Fruit fly (Drosophila melanogaster) whole organism, embryonic: ENCODE data around the gene CG8563.

ENCODE experiments used
- Bdp1 ChIP-seq: fragments of 200-800 bp; sonication (Bioruptor generic); optimal IDR thresholded peaks from 3 replicates; lab custom pipeline; 2016; ENCODE audit warnings: missing biosample characterization, missing genetic modification characterization
- CG10431 ChIP-seq: fragments of 200-800 bp; sonication (Bioruptor generic); optimal IDR thresholded peaks from 3 replicates; lab custom pipeline; 2018; ENCODE audit warnings: missing biosample characterization, mild to moderate bottlenecking, missing genetic modification characterization
- CG12299 ChIP-seq: fragments of 200-800 bp; sonication (Bioruptor generic); optimal IDR thresholded peaks from 2 replicates; lab custom pipeline; 2018; ENCODE audit warnings: missing biosample characterization, mild to moderate bottlenecking, missing genetic modification characterization
- CG14441 ChIP-seq: fragments of 200-800 bp; sonication (Bioruptor generic); IDR thresholded peaks from 2 replicates; pipeline ENCODE4 v1.3.6; 2022; ENCODE audit warnings: missing biosample characterization, missing genetic modification characterization
- CG14710 ChIP-seq: fragments of 200-800 bp; sonication (Bioruptor generic); optimal IDR thresholded peaks from 3 replicates; lab custom pipeline; 2019; ENCODE audit warnings: missing biosample characterization, mild to moderate bottlenecking, missing genetic modification characterization, moderate library complexity
- CG14860 ChIP-seq: fragments of 200-800 bp; sonication (Bioruptor generic); IDR thresholded peaks from 3 replicates; pipeline ENCODE4 v1.3.6; 2022; ENCODE audit warnings: missing biosample characterization, missing genetic modification characterization; ENCODE audit not compliant: partially characterized antibody
- CG14965 ChIP-seq: fragments of 200-800 bp; sonication (Bioruptor generic); optimal IDR thresholded peaks from 2 replicates; lab custom pipeline; 2016; ENCODE audit warnings: missing biosample characterization, missing genetic modification characterization, borderline replicate concordance
- CG1602 ChIP-seq: fragments of 200-800 bp; sonication (Bioruptor generic); optimal IDR thresholded peaks from 3 replicates; lab custom pipeline; 2016; ENCODE audit warnings: missing biosample characterization, missing genetic modification characterization
- CG16815 ChIP-seq: fragments of 200-800 bp; sonication (Bioruptor generic); optimal IDR thresholded peaks from 3 replicates; lab custom pipeline; 2017; ENCODE audit warnings: missing biosample characterization, mild to moderate bottlenecking, missing genetic modification characterization
- CG18599 ChIP-seq: fragments of 200-800 bp; sonication (Bioruptor generic); optimal IDR thresholded peaks from 3 replicates; lab custom pipeline; 2017; ENCODE audit warnings: missing biosample characterization, missing genetic modification characterization, mild to moderate bottlenecking, moderate library complexity, missing genetic modification reagents
- CG2889 ChIP-seq: fragments of 200-800 bp; sonication (Bioruptor generic); IDR thresholded peaks from 3 replicates; pipeline ENCODE4 v1.3.6; 2022; ENCODE audit warnings: missing biosample characterization, missing genetic modification characterization
- CG3407 ChIP-seq: fragments of 200-800 bp; sonication (Bioruptor generic); optimal IDR thresholded peaks from 2 replicates; lab custom pipeline; 2018; ENCODE audit warnings: missing biosample characterization, mild to moderate bottlenecking, missing genetic modification characterization
- CG3847 ChIP-seq: fragments of 200-800 bp; sonication (Bioruptor generic); IDR thresholded peaks from 2 replicates; pipeline ENCODE4 v1.3.6; 2022; ENCODE audit warnings: missing biosample characterization, missing genetic modification characterization
- CG4854 ChIP-seq: fragments of 200-800 bp; sonication (Bioruptor generic); optimal IDR thresholded peaks from 2 replicates; lab custom pipeline; 2016; ENCODE audit warnings: missing biosample characterization, missing genetic modification characterization, inconsistent platforms
- CG6175 ChIP-seq: fragments of 200-800 bp; sonication (Bioruptor generic); IDR thresholded peaks from 3 replicates; pipeline ENCODE4 v1.3.6; 2022; ENCODE audit warnings: missing biosample characterization, missing genetic modification characterization
- CG6254 ChIP-seq: fragments of 200-800 bp; sonication (Bioruptor generic); optimal IDR thresholded peaks from 3 replicates; lab custom pipeline; 2017; ENCODE audit warnings: mild to moderate bottlenecking, missing biosample characterization, missing genetic modification reagents, missing genetic modification characterization
- CG8944 ChIP-seq: fragments of 200-800 bp; sonication (Bioruptor generic); optimal IDR thresholded peaks from 3 replicates; lab custom pipeline; 2016; ENCODE audit warnings: missing biosample characterization, missing genetic modification characterization
- CHES-1-like ChIP-seq: fragments of 200-800 bp; sonication (Bioruptor generic); optimal IDR thresholded peaks from 2 replicates; lab custom pipeline; 2016; ENCODE audit warnings: missing biosample characterization, missing genetic modification characterization
- D ChIP-seq, 2 experiments: fragments of 200-800 bp in 1 of 2; fragments of >200 bp in 1 of 2; sonication (Bioruptor generic) in 1 of 2; optimal IDR thresholded peaks; 2 replicates in 1 of 2; 3 replicates in 1 of 2; lab custom pipeline; 2017; ENCODE audit warnings: mild to moderate bottlenecking in 1 of 2, missing biosample characterization in 1 of 2, missing genetic modification characterization in 1 of 2, missing genetic modification reagents in 1 of 2
- Dbx ChIP-seq: fragments of 200-800 bp; sonication (Bioruptor generic); IDR thresholded peaks from 3 replicates; pipeline ENCODE4 v1.3.6; 2022; ENCODE audit warnings: missing biosample characterization, missing genetic modification characterization
- Dp ChIP-seq: fragments of 200-800 bp; sonication (Bioruptor generic); optimal IDR thresholded peaks from 2 replicates; lab custom pipeline; 2018; ENCODE audit warnings: missing biosample characterization, mild to moderate bottlenecking, missing genetic modification characterization, moderate library complexity
- HmgZ ChIP-seq: fragments of 200-800 bp; sonication (Bioruptor generic); optimal IDR thresholded peaks from 2 replicates; lab custom pipeline; 2018; ENCODE audit warnings: missing biosample characterization, mild to moderate bottlenecking, missing genetic modification characterization
- Kr ChIP-seq: fragments of 200-800 bp; sonication (Bioruptor generic); optimal IDR thresholded peaks from 2 replicates; lab custom pipeline; 2017; ENCODE audit warnings: missing biosample characterization, mild to moderate bottlenecking, missing genetic modification characterization
- MESR4 ChIP-seq: fragments of 200-800 bp; sonication (Bioruptor generic); optimal IDR thresholded peaks from 2 replicates; lab custom pipeline; 2018; ENCODE audit warnings: missing biosample characterization, mild to moderate bottlenecking, missing genetic modification characterization, moderate library complexity
- Mrtf ChIP-seq: fragments of 200-800 bp; sonication (Bioruptor generic); IDR thresholded peaks from 3 replicates; pipeline ENCODE4 v1.3.6; 2022; ENCODE audit warnings: missing biosample characterization, missing genetic modification characterization
- Scr ChIP-seq: fragments of 200-800 bp; sonication (Bioruptor generic); IDR thresholded peaks from 2 replicates; pipeline ENCODE4 v1.3.6; 2022; ENCODE audit warnings: missing biosample characterization, missing genetic modification characterization; ENCODE audit not compliant: partially characterized antibody
- Sox102F ChIP-seq: fragments of 200-800 bp; sonication (Bioruptor generic); optimal IDR thresholded peaks from 2 replicates; lab custom pipeline; 2018; ENCODE audit warnings: missing biosample characterization, mild to moderate bottlenecking, missing genetic modification characterization, moderate library complexity
- Sry-β ChIP-seq: fragments of 200-800 bp; sonication (Bioruptor generic); optimal IDR thresholded peaks from 2 replicates; lab custom pipeline; 2018; ENCODE audit warnings: missing biosample characterization, mild to moderate bottlenecking, missing genetic modification characterization, moderate library complexity
- Vsx1 ChIP-seq: fragments of 200-800 bp; sonication (Bioruptor generic); optimal IDR thresholded peaks from 2 replicates; lab custom pipeline; 2017; ENCODE audit warnings: missing biosample characterization, mild to moderate bottlenecking, missing genetic modification characterization, missing genetic modification reagents
- amos ChIP-seq: fragments of 200-800 bp; sonication (Bioruptor generic); IDR thresholded peaks from 2 replicates; pipeline ENCODE4 v1.3.6; 2022; ENCODE audit warnings: missing biosample characterization, missing genetic modification characterization; ENCODE audit not compliant: partially characterized antibody
- ap ChIP-seq: fragments of 200-800 bp; sonication (Bioruptor generic); IDR thresholded peaks from 2 replicates; pipeline ENCODE4 v1.3.6; 2022; ENCODE audit warnings: missing biosample characterization, missing genetic modification characterization
- bigmax ChIP-seq: fragments of 200-800 bp; sonication (Bioruptor generic); optimal IDR thresholded peaks from 2 replicates; lab custom pipeline; 2018; ENCODE audit warnings: missing biosample characterization, mild to moderate bottlenecking, missing genetic modification characterization
- corto ChIP-seq: fragments of 200-800 bp; sonication (Bioruptor generic); optimal IDR thresholded peaks from 2 replicates; lab custom pipeline; 2016; ENCODE audit warnings: missing biosample characterization, mild to moderate bottlenecking, missing genetic modification characterization, moderate library complexity
- emc ChIP-seq: fragments of 200-800 bp; sonication (Bioruptor generic); optimal IDR thresholded peaks from 2 replicates; lab custom pipeline; 2016; ENCODE audit warnings: missing biosample characterization, missing genetic modification characterization
- exex ChIP-seq: fragments of 200-800 bp; sonication (Bioruptor generic); optimal IDR thresholded peaks from 4 replicates; lab custom pipeline; 2018; ENCODE audit warnings: missing biosample characterization, mild to moderate bottlenecking, missing genetic modification characterization, moderate library complexity
- fru ChIP-seq: fragments of >200 bp; optimal IDR thresholded peaks from 2 replicates; lab custom pipeline; 2017
- gcm ChIP-seq: fragments of 200-800 bp; sonication (Bioruptor generic); optimal IDR thresholded peaks from 2 replicates; lab custom pipeline; 2019; ENCODE audit warnings: missing biosample characterization, mild to moderate bottlenecking, missing genetic modification characterization, moderate library complexity
- gcm2 ChIP-seq: fragments of 200-800 bp; sonication (Bioruptor generic); optimal IDR thresholded peaks from 2 replicates; lab custom pipeline; 2016; ENCODE audit warnings: missing biosample characterization, missing genetic modification characterization
- grau ChIP-seq: fragments of 200-800 bp; optimal IDR thresholded peaks from 3 replicates; lab custom pipeline; 2019; ENCODE audit warnings: missing biosample characterization, mild to moderate bottlenecking, missing genetic modification characterization, moderate library complexity
- grn ChIP-seq: fragments of 200-800 bp; sonication (Bioruptor generic); optimal IDR thresholded peaks from 3 replicates; lab custom pipeline; 2017; ENCODE audit warnings: missing biosample characterization, missing genetic modification characterization
- inv ChIP-seq: fragments of 200-800 bp; sonication (Bioruptor generic); IDR thresholded peaks from 2 replicates; pipeline ENCODE4 v1.3.6; 2022; ENCODE audit warnings: missing biosample characterization, missing genetic modification characterization; ENCODE audit not compliant: partially characterized antibody
- lbe ChIP-seq: fragments of 200-800 bp; sonication (Bioruptor generic); optimal IDR thresholded peaks from 2 replicates; lab custom pipeline; 2016; ENCODE audit warnings: missing biosample characterization, mild to moderate bottlenecking, missing genetic modification characterization
- nmo ChIP-seq: fragments of 200-800 bp; sonication (Bioruptor generic); optimal IDR thresholded peaks from 2 replicates; lab custom pipeline; 2018; ENCODE audit warnings: missing biosample characterization, mild to moderate bottlenecking, missing genetic modification characterization, moderate library complexity
- pan ChIP-seq, 4 experiments: fragments of >200 bp in 3 of 4; fragments of 200-800 bp in 1 of 4; sonication (Bioruptor generic) in 1 of 4; optimal IDR thresholded peaks in 3 of 4; IDR thresholded peaks in 1 of 4; 2 replicates each; pipeline versions ENCODE4 v1.3.6 to Lab custom; 2017 to 2022; ENCODE audit warnings: missing biosample characterization in 2 of 4, missing genetic modification characterization in 2 of 4, mixed read lengths in 1 of 4
- ro ChIP-seq: fragments of 200-800 bp; sonication (Bioruptor generic); IDR thresholded peaks from 2 replicates; pipeline ENCODE4 v1.3.6; 2022; ENCODE audit warnings: missing biosample characterization, missing genetic modification characterization
- sna ChIP-seq: fragments of 200-800 bp; sonication (Bioruptor generic); IDR thresholded peaks from 2 replicates; pipeline ENCODE4 v1.3.6; 2022; ENCODE audit warnings: missing biosample characterization, missing genetic modification characterization; ENCODE audit not compliant: partially characterized antibody
- so ChIP-seq: fragments of 200-800 bp; sonication (Bioruptor generic); IDR thresholded peaks from 3 replicates; pipeline ENCODE4 v1.3.6; 2022; ENCODE audit warnings: missing biosample characterization, missing genetic modification characterization
- zfh1 ChIP-seq: fragments of 200-800 bp; sonication (Bioruptor generic); IDR thresholded peaks from 3 replicates; pipeline ENCODE4 v1.3.6; 2022; ENCODE audit warnings: missing biosample characterization, missing genetic modification characterization

CG8563 gene

DNA sequence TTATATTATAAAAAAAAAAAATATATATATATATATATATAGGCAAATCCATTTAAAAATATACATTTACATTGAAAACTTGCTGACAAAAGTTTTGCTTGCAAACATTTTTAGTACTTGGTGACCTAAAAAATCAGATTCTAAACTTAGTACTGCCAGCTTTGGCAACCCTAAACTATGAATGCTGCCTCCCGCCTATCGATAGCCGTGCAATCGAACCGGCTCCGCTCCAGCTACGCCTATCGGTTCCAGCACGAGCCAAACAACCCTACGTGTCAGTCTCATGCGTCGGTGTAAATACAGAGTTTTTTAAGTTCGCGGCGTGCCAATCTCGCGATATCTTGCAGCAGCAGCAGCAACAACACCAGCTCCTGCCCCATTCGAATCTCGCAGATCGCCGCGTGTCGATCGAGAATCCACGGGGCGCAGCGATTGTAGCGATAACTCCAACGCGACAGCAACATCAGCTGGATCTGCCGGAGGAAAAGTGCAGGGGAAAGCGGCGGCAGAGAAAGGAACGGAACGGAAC lies 30.2 kb upstream of the CG8563 start, which contains the start of gene Sec63 (continued):
- TF ChIP-seq Scr (GFP tag; lab: Robert Waterston, UW) (peak; percentile 79), MESR4 (GFP tag; lab: Kevin White, UChicago) (peak; percentile 83), CG14710 (tag; lab: Kevin White, UChicago) (no peak), HmgZ (tag; lab: Kevin White, UChicago) (peak; percentile 8), CG16815 (GFP tag; lab: Kevin White, UChicago) (no peak), CG8944 (no peak), inv (GFP tag; lab: Robert Waterston, UW) (peak; percentile 75), CG6175 (no peak), Dbx (GFP tag; lab: Robert Waterston, UW) (peak; percentile 45; the same call in 2 of the 3 replicates), gcm (GFP tag; lab: Kevin White, UChicago) (peak; percentile 3), grn (GFP tag; lab: Kevin White, UChicago) (peak; percentile 53), so (GFP tag; lab: Robert Waterston, UW) (peak; percentile 60; the same call in 2 of the 3 replicates), CG6254 (GFP tag; lab: Kevin White, UChicago) (peak; percentile 15), lbe (GFP tag; lab: Kevin White, UChicago) (no peak), CHES-1-like (GFP tag; lab: Kevin White, UChicago) (peak; percentile 45), zfh1 (0 out of 3 replicates have a peak, but pooled peaks have one; percentile 40), CG12299 (peak; percentile 25), Dp (GFP tag; lab: Kevin White, UChicago) (peak; percentile 43), CG1602 (GFP tag; lab: Kevin White, UChicago) (no peak), CG3407 (no peak), ap (GFP tag; lab: Robert Waterston, UW) (peak; percentile 49; the same call in 1 of the 2 replicates), exex (tag; lab: Kevin White, UChicago) (peak; percentile 29), D (optimal IDR thresholded peaks at IDR 0.05; lab: Kevin White, UChicago) (no peak), D (GFP tag; optimal IDR thresholded peaks at IDR 0.05; lab: Kevin White, UChicago) (peak; percentile 3), sna (GFP tag; lab: Robert Waterston, UW) (peak; percentile 78), CG4854 (GFP tag; lab: Kevin White, UChicago) (no peak), Bdp1 (GFP tag; lab: Kevin White, UChicago) (peak; percentile 24), ro (GFP tag; lab: Robert Waterston, UW) (no peak), Vsx1 (GFP tag; lab: Kevin White, UChicago) (peak; percentile 25), grau (tag; lab: Kevin White, UChicago) (peak; percentile 53), CG14441 (GFP tag; lab: Robert Waterston, UW) (peak; percentile 64; the same call in 1 of the 2 replicates), Kr (GFP tag; lab: Kevin White, UChicago) (no peak), pan (optimal IDR thresholded peaks at IDR 0.05; lab: Kevin White, UChicago) (no peak), pan (GFP tag; optimal IDR thresholded peaks at IDR 0.05 in 1 of 2, IDR thresholded peaks at IDR 0.05 in 1 of 2) (peak in 1 of 2 experiments; percentile 54), CG3847 (GFP tag; lab: Robert Waterston, UW) (peak; percentile 74), CG18599 (GFP tag; lab: Kevin White, UChicago) (peak; percentile 62)

DNA sequence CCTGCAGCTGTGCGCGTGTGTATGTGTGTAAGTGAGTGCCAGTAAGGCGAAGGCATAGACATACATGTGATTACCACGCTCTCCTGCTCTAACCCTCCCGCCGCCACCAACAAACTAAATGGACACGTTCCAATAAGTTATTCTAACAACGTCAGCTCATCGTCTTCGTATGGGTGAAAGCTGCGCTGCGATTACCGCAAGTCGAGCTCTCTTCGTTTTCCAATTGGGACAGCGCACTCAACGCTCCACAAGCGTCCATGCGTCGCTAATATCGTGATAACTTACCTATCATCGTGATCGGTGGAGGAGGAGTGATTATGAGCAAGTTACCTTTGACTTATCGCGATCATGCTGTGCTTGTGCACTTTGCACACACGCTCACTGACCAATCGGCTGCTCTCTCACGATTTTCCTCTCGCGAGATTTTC lies 29.4 kb upstream of the CG8563 start:
- TF ChIP-seq CG2889 = no peak
- TF ChIP-seq emc (GFP tag; lab: Kevin White, UChicago) = no peak
- peak; percentile 99 for TF ChIP-seq CG10431 (GFP tag; lab: Kevin White, UChicago)
- no peak for TF ChIP-seq Kr (GFP tag; lab: Kevin White, UChicago)
- TF ChIP-seq corto (GFP tag; lab: Kevin White, UChicago) = no peak
- TF ChIP-seq CG14860 (GFP tag; lab: Robert Waterston, UW) = no peak
- no peak for TF ChIP-seq Mrtf (GFP tag; lab: Robert Waterston, UW)
- TF ChIP-seq Sox102F = no peak
- TF ChIP-seq bigmax (GFP tag; lab: Kevin White, UChicago) = no peak
- TF ChIP-seq gcm2 (GFP tag; lab: Kevin White, UChicago) = no peak
- no peak for TF ChIP-seq CG14965 (GFP tag; lab: Kevin White, UChicago)
- no peak for TF ChIP-seq amos
- TF ChIP-seq Sry-β = no peak
- TF ChIP-seq Scr (GFP tag; lab: Robert Waterston, UW) = no peak
- TF ChIP-seq nmo (GFP tag; lab: Kevin White, UChicago) = no peak
- TF ChIP-seq fru (lab: Kevin White, UChicago) = no peak
